Fruit fly (Drosophila melanogaster): Measurements from ENCODE around the gene cyr.

The cyr gene

DNA sequence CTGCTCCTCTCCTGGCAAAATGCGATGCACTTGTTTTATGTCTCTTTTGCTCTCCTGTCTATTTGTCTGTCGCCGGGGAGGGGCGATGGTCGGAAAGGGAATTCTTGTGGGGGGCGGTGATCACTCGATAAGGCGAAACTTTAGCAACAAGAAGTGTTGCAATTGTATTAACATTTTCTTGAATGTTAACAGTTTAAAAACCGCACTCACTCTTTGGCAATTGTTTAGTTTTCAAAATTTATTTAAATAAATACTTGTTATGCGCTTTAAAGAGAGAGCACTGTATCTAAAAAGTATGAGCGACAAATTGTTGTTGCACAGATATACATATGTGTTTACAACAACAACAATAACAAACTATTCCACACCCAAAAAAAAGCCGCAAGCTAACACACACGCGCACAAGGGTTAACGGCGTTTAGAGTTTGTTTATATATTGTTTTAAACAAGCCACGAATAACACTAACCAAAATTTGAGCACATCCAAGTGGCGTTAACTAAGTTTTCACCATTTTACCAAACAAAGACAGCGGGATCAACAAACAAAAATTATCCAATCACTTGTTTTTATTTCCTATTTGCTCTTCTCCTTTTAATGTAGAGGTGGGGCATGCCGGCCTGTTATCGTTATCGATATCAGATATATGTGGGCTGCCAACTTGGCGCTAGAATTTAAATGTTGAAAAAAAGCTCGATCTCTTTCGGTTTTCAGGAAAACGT, 33.9 kb downstream of the cyr start, which contains the start of gene CG2258 (continued):
- peak; percentile 98 for TF ChIP-seq eg (GFP tag; IDR thresholded peaks at IDR 0.05)
- peak; percentile 61 for TF ChIP-seq vri (GFP tag; optimal IDR thresholded peaks at IDR 0.05)
- TF ChIP-seq CG8632 (GFP tag; optimal IDR thresholded peaks at IDR 0.05): peak; percentile 80
- peak; percentile 95 for TF ChIP-seq Gug (GFP tag; IDR thresholded peaks at IDR 0.05)
- peak; percentile 89 for TF ChIP-seq svp (GFP tag)
- peak; percentile 75 for TF ChIP-seq CG9139 (GFP tag; optimal IDR thresholded peaks at IDR 0.05)
- TF ChIP-seq CG32006 (GFP tag; optimal IDR thresholded peaks at IDR 0.05): peak; percentile 94
- peak; percentile 91 for TF ChIP-seq CG10631 (GFP tag; optimal IDR thresholded peaks at IDR 0.05)
- TF ChIP-seq Ets21C (GFP tag; optimal IDR thresholded peaks at IDR 0.05): peak; percentile 43
- TF ChIP-seq fd59A (GFP tag; optimal IDR thresholded peaks at IDR 0.05): peak; percentile 85
- peak; percentile 74 for TF ChIP-seq lz (GFP tag; optimal IDR thresholded peaks at IDR 0.05)
- peak; percentile 97 for TF ChIP-seq CG15336 (GFP tag; IDR thresholded peaks at IDR 0.05)
- TF ChIP-seq CG3919 (GFP tag; optimal IDR thresholded peaks at IDR 0.05): peak; percentile 92
- peak; percentile 87 for TF ChIP-seq CG3032 (tag; optimal IDR thresholded peaks at IDR 0.05)
- peak; percentile 92 for TF ChIP-seq CG6276 (GFP tag; optimal IDR thresholded peaks at IDR 0.05)
- TF ChIP-seq spab (GFP tag; optimal IDR thresholded peaks at IDR 0.05): peak; percentile 84
- TF ChIP-seq Sox15 (GFP tag; optimal IDR thresholded peaks at IDR 0.05): peak; percentile 74
- peak; percentile 89 for TF ChIP-seq CG1621 (tag; optimal IDR thresholded peaks at IDR 0.05)
- TF ChIP-seq Hr4 (GFP tag; optimal IDR thresholded peaks at IDR 0.05): peak; percentile 85
- TF ChIP-seq CG16779 (tag; optimal IDR thresholded peaks at IDR 0.05): peak; percentile 57
- TF ChIP-seq Eip75B (GFP tag; optimal IDR thresholded peaks at IDR 0.05): peak; percentile 60
- TF ChIP-seq Eip78C (GFP tag): peak; percentile 97
- TF ChIP-seq CG31627 (GFP tag; optimal IDR thresholded peaks at IDR 0.05): peak; percentile 78
- peak; percentile 92 for TF ChIP-seq dsx (GFP tag; optimal IDR thresholded peaks at IDR 0.05; ENCODE audit: poor library complexity, severe bottlenecking)
- TF ChIP-seq Smox (GFP tag; optimal IDR thresholded peaks at IDR 0.05): no peak
- peak; percentile 86 for TF ChIP-seq dac (GFP tag; optimal IDR thresholded peaks at IDR 0.05)
- peak; percentile 80 for TF ChIP-seq esn (GFP tag; optimal IDR thresholded peaks at IDR 0.05)
- peak; percentile 90 for TF ChIP-seq Sox14 (GFP tag; optimal IDR thresholded peaks at IDR 0.05)
- TF ChIP-seq CG34406 (GFP tag; optimal IDR thresholded peaks at IDR 0.05): peak; percentile 80
- TF ChIP-seq cyc (GFP tag; optimal IDR thresholded peaks at IDR 0.05): peak; percentile 75
- peak; percentile 93 for TF ChIP-seq net (GFP tag; optimal IDR thresholded peaks at IDR 0.05)
- TF ChIP-seq Ets96B (tag; optimal IDR thresholded peaks at IDR 0.05): peak; percentile 90

DNA sequence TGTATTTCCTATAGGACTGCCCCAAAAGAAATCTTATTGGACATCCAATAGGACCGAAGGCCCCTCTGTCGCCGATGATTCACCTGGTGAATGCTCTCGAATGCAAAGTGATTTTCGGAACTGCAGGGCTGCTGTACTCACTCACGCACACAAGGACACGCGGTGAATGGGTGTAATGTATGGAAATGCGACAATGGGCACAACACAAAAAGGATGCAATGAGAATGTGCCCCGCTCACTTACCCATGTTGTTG, 34.8 kb downstream of the cyr start:
- TF ChIP-seq fd85E (GFP tag; optimal IDR thresholded peaks at IDR 0.05) (no peak), Hr39 (GFP tag; optimal IDR thresholded peaks at IDR 0.05) (no peak), CG32006 (GFP tag; optimal IDR thresholded peaks at IDR 0.05) (no peak), Sox15 (GFP tag; optimal IDR thresholded peaks at IDR 0.05) (no peak), dac (GFP tag; optimal IDR thresholded peaks at IDR 0.05) (no peak), Ets21C (GFP tag; optimal IDR thresholded peaks at IDR 0.05) (no peak), OdsH (GFP tag; optimal IDR thresholded peaks at IDR 0.05) (no peak), CG11902 (GFP tag; optimal IDR thresholded peaks at IDR 0.05) (no peak), eg (GFP tag; IDR thresholded peaks at IDR 0.05) (no peak), Ets96B (tag; optimal IDR thresholded peaks at IDR 0.05) (no peak), CG3032 (tag; optimal IDR thresholded peaks at IDR 0.05) (no peak), Eip78C (GFP tag) (no peak), CG10631 (GFP tag; optimal IDR thresholded peaks at IDR 0.05) (no peak), Smox (GFP tag; optimal IDR thresholded peaks at IDR 0.05) (no peak), fkh (GFP tag; optimal IDR thresholded peaks at IDR 0.05) (no peak), esn (GFP tag; optimal IDR thresholded peaks at IDR 0.05) (no peak), achi (GFP tag; optimal IDR thresholded peaks at IDR 0.05) (no peak), CG6792 (GFP tag; optimal IDR thresholded peaks at IDR 0.05) (no peak)

Data from whole organism, prepupa.